Worm (Caenorhabditis elegans): ENCODE measurements around the gene K03B4.6.

DNA sequence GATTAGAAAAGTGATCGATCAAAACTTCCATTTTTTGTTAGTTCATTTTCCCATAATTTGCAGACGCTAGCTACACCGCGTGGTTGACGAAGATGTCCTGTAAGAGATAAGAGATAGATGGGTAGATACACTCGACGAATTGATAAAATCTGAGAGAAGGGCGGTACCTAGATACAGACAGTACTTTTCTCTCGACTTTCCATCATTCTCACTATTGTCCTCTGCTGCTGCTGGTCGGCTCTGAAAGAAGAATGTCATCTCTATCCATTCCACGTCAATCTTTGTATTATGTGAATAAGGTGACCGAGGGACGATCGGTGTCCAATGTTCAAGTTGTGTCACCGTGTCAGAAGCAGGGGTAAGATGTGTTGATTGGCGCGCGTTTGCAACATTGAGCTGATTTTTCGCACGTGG lies 47.5 kb downstream of the K03B4.6 start, which contains the start of gene pmt-2:
- TF ChIP-seq ceh-43 (GFP tag; optimal IDR thresholded peaks at IDR 0.05) (no peak), nhr-28 (tag; optimal IDR thresholded peaks at IDR 0.05) (no peak), ztf-11 (tag; optimal IDR thresholded peaks at IDR 0.05) (no peak), unc-62 (GFP tag; optimal IDR thresholded peaks at IDR 0.05) (no peak), snpc-4 (tag; optimal IDR thresholded peaks at IDR 0.05) (no peak)
